Worm (Caenorhabditis elegans) whole organism, early embryonic: ENCODE results near the gene srlf-26.

Experiments used
- F13C5.2 ChIP-seq: sonication (generic microtip); optimal IDR thresholded peaks from 2 replicates; lab custom pipeline; 2017; ENCODE audit warnings: mild to moderate bottlenecking, missing genetic modification characterization, inconsistent platforms, missing compliant biosample characterization
- ama-1 ChIP-seq: fragments of 150-350 bp; optimal IDR thresholded peaks from 2 replicates; lab custom pipeline; 2014
- flt-1 ChIP-seq: fragments of 200-800 bp; sonication (Bioruptor generic); IDR thresholded peaks from 2 replicates; pipeline ENCODE4 v1.3.6; 2022; ENCODE audit warnings: missing genetic modification characterization, missing compliant biosample characterization
- hmbx-1 ChIP-seq: sonication (generic microtip); optimal IDR thresholded peaks from 2 replicates; lab custom pipeline; 2016; ENCODE audit warnings: mild to moderate bottlenecking, missing genetic modification characterization, missing compliant biosample characterization
- tbx-11 ChIP-seq: fragments of 200-800 bp; sonication (Bioruptor generic); IDR thresholded peaks from 2 replicates; pipeline ENCODE4 v1.3.6; 2022; ENCODE audit warnings: missing genetic modification characterization, missing compliant biosample characterization

DNA sequence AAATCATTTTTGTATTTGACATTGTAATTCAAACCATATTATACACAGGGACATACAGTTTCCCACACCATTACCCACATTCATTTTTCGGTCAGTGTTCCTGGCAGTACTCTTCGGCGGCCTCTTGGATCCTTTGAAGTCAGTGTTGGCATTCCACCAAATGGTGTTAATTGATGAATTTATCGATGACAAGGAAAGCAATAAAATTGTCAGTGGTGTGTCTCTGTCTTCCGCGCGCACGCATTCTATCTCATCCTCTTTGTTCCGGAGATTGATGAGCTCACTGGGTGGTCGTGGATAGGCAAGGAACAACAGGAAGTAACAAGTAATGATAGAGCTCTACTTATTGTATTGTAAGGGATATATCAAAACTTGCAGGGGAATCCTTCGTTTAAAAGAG, 31.6 kb downstream of the srlf-26 start:
- TF ChIP-seq F13C5.2 (tag; lab: Kevin White, UChicago): no peak
- no peak for TF ChIP-seq ama-1
- no peak for TF ChIP-seq flt-1
- TF ChIP-seq tbx-11 (GFP tag; lab: Robert Waterston, UW): no peak
- TF ChIP-seq hmbx-1 (tag; lab: Kevin White, UChicago): no peak
